Worm (Caenorhabditis elegans) whole organism, L3 larva: ENCODE results near the gene str-64.

Source experiments
- R02D3.7 ChIP-seq: fragments of 150-350 bp; optimal IDR thresholded peaks from 2 replicates; lab custom pipeline; 2014; ENCODE audit warnings: missing biosample characterization, missing genetic modification characterization
- aly-2 ChIP-seq: fragments of 150-350 bp; optimal IDR thresholded peaks from 2 replicates; lab custom pipeline; 2014; ENCODE audit warnings: missing biosample characterization, missing genetic modification characterization
- ceh-28 ChIP-seq: fragments of 150-350 bp; optimal IDR thresholded peaks from 2 replicates; lab custom pipeline; 2014; ENCODE audit warnings: missing biosample characterization, missing genetic modification reagents, missing genetic modification characterization
- ceh-82 ChIP-seq: fragments of 150-350 bp; optimal IDR thresholded peaks from 2 replicates; lab custom pipeline; 2014; ENCODE audit warnings: missing biosample characterization, missing genetic modification characterization
- ceh-9 ChIP-seq: sonication (generic microtip); optimal IDR thresholded peaks from 2 replicates; lab custom pipeline; 2018; ENCODE audit warnings: missing biosample characterization, missing genetic modification characterization
- daf-12 ChIP-seq: fragments of 150-350 bp; optimal IDR thresholded peaks from 2 replicates; lab custom pipeline; 2014; ENCODE audit warnings: missing biosample characterization, missing genetic modification reagents, missing genetic modification characterization
- egl-27 ChIP-seq: sonication (generic microtip); optimal IDR thresholded peaks from 4 replicates; lab custom pipeline; 2017; ENCODE audit warnings: missing biosample characterization, missing genetic modification reagents, missing genetic modification characterization
- egl-5 ChIP-seq: fragments of 150-350 bp; optimal IDR thresholded peaks from 2 replicates; lab custom pipeline; 2017; ENCODE audit warnings: missing biosample characterization, missing genetic modification reagents, missing genetic modification characterization, inconsistent platforms
- eor-1 ChIP-seq, 2 experiments: fragments of 150-350 bp; optimal IDR thresholded peaks; 2 replicates each; lab custom pipeline; 2014 to 2018; ENCODE audit warnings: missing biosample characterization in 2 of 2, missing genetic modification characterization in 2 of 2
- fkh-10 ChIP-seq: sonication (generic microtip); optimal IDR thresholded peaks from 2 replicates; lab custom pipeline; 2017; ENCODE audit warnings: missing biosample characterization, missing genetic modification reagents, missing genetic modification characterization
- fkh-2 ChIP-seq: fragments of 150-350 bp; optimal IDR thresholded peaks from 2 replicates; lab custom pipeline; 2014; ENCODE audit warnings: missing biosample characterization, missing genetic modification reagents, missing genetic modification characterization
- fos-1 ChIP-seq: fragments of 150-350 bp; optimal IDR thresholded peaks from 2 replicates; lab custom pipeline; 2014; ENCODE audit warnings: missing biosample characterization, missing genetic modification characterization
- hmg-11 ChIP-seq: sonication (generic microtip); optimal IDR thresholded peaks from 2 replicates; lab custom pipeline; 2016; ENCODE audit warnings: missing genetic modification characterization, missing compliant biosample characterization
- jun-1 ChIP-seq: fragments of 150-350 bp; optimal IDR thresholded peaks from 2 replicates; lab custom pipeline; 2014; ENCODE audit warnings: missing biosample characterization, missing genetic modification reagents, missing genetic modification characterization
- lin-15B ChIP-seq: fragments of 150-350 bp; optimal IDR thresholded peaks from 2 replicates; lab custom pipeline; 2014; ENCODE audit warnings: missing biosample characterization, missing genetic modification characterization
- mml-1 ChIP-seq: fragments of 150-350 bp; sonication (generic microtip); optimal IDR thresholded peaks from 3 replicates; lab custom pipeline; 2014; ENCODE audit warnings: missing biosample characterization, missing genetic modification characterization
- nfya-1 ChIP-seq: sonication (generic microtip); optimal IDR thresholded peaks from 2 replicates; lab custom pipeline; 2017; ENCODE audit warnings: missing genetic modification characterization, mild to moderate bottlenecking, missing compliant biosample characterization, antibody characterized with exemption, moderate library complexity; ENCODE audit not compliant: insufficient read depth
- nhr-11 ChIP-seq: fragments of 150-350 bp; optimal IDR thresholded peaks from 2 replicates; lab custom pipeline; 2014; ENCODE audit warnings: missing biosample characterization, missing genetic modification characterization
- nhr-23 ChIP-seq: fragments of 150-350 bp; optimal IDR thresholded peaks from 2 replicates; lab custom pipeline; 2014; ENCODE audit warnings: missing biosample characterization, missing genetic modification reagents, missing genetic modification characterization
- nhr-237 ChIP-seq: fragments of 150-350 bp; optimal IDR thresholded peaks from 2 replicates; lab custom pipeline; 2014; ENCODE audit warnings: missing biosample characterization, missing genetic modification characterization
- nhr-28 ChIP-seq: fragments of 150-350 bp; optimal IDR thresholded peaks from 2 replicates; lab custom pipeline; 2014; ENCODE audit warnings: missing biosample characterization, missing genetic modification characterization
- nhr-43 ChIP-seq: sonication (generic microtip); optimal IDR thresholded peaks from 2 replicates; lab custom pipeline; 2016; ENCODE audit warnings: mild to moderate bottlenecking, missing genetic modification characterization, missing compliant biosample characterization; ENCODE audit not compliant: poor library complexity, severe bottlenecking
- nhr-67 ChIP-seq: fragments of 150-350 bp; optimal IDR thresholded peaks from 2 replicates; lab custom pipeline; 2014; ENCODE audit warnings: missing biosample characterization, missing genetic modification characterization
- nhr-77 ChIP-seq: fragments of 150-350 bp; optimal IDR thresholded peaks from 2 replicates; lab custom pipeline; 2014; ENCODE audit warnings: missing biosample characterization, missing genetic modification characterization
- pqm-1 ChIP-seq: fragments of 150-350 bp; optimal IDR thresholded peaks from 2 replicates; lab custom pipeline; 2017; ENCODE audit warnings: missing biosample characterization, missing genetic modification characterization, inconsistent platforms
- sea-2 ChIP-seq: fragments of 150-350 bp; sonication (generic microtip); optimal IDR thresholded peaks from 4 replicates; lab custom pipeline; 2014; ENCODE audit warnings: missing biosample characterization, missing genetic modification reagents, missing genetic modification characterization
- skn-1 ChIP-seq: fragments of 150-350 bp; optimal IDR thresholded peaks from 2 replicates; lab custom pipeline; 2014; ENCODE audit warnings: missing biosample characterization, missing genetic modification characterization
- unc-39 ChIP-seq: sonication (generic microtip); optimal IDR thresholded peaks from 4 replicates; lab custom pipeline; 2017; ENCODE audit warnings: missing biosample characterization, missing genetic modification characterization
- zag-1 ChIP-seq: fragments of 150-350 bp; optimal IDR thresholded peaks from 2 replicates; lab custom pipeline; 2014; ENCODE audit warnings: missing biosample characterization, missing genetic modification characterization
- ztf-4 ChIP-seq: fragments of 150-350 bp; optimal IDR thresholded peaks from 2 replicates; lab custom pipeline; 2014; ENCODE audit warnings: missing biosample characterization, missing genetic modification characterization

Gene str-64

DNA sequence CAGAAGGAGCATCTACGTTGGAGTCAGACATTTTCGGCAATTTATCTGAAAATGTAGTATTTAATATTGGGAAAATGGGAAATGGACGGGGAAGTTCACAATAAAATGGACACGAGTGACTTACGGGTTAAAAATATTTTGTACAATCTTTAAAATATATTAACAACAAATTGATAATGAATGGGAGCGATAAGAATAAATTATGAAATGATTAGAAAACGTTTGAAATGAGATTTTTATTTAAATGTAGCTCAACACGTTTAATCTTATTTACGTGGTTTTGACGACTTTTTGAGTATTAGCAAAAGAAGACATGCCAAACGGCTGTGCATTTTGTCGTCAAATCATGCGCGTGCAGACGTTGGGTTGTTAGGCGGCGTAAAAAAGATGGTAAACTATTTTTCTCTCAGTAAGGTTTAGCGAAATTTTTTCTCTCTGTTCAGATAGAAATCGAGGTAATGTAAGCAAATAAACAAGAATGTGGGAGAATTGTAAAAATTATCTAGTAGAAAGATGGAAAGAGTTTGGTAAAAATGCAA is 4.9 kb upstream of the str-64 start, which contains the start of gene fbxa-64:
TSS of gene fbxa-64 (minus strand) at position 51 of the 539 bp plus-strand sequence.
- TF ChIP-seq mml-1 (tag; lab: Kevin White, UChicago) (no peak), ceh-9 (tag; lab: Kevin White, UChicago) (no peak), hmg-11 (tag; lab: Kevin White, UChicago) (peak; percentile 29)
- TF ChIP-seq, all 47 proteins: peak for 1

DNA sequence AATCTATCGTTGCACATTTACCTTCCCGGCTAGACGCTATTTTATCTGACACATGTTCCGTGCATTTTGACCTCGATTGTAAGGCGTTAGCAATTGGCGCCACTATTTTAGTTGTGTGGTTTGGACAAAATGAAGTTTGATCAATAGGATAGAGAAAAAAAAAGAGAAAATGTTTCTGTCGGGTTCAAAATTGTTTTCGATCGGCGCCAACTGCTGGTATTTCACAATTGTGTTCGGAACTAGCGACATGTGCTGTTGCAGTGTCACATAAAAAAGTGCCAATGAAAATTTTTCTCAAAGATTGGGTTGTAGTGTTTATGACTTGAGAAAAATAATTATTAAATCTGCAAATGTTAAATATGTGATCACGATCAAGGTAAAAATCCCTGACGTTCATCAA is 3.9 kb upstream of the str-64 start:
- TF ChIP-seq egl-5 (tag; lab: Kevin White, UChicago) = peak; percentile 26
- no peak for TF ChIP-seq lin-15B (tag; lab: Kevin White, UChicago)
- no peak for TF ChIP-seq nhr-237 (tag; lab: Kevin White, UChicago)

DNA sequence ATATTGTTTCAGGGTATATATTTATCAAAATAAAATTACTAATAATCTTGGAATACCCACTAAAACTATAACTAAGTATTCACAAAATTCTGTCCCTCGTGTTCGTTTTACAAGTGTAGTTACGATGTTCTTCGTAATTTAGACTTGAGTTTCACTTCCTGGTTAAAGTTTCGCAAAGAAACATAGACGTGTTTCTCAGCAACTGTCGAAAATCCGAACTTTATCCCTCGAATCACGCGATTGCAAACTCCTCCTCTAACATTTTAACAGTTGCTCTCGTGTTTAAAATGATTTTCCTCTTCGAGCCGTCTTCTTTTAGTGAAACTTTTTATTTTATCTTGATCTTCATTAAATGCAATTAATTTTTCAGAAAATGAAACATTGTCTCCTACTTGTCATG is 3.0 kb upstream of the str-64 start, which contains the start of gene T28A11.2:
TSS of gene T28A11.2 (plus strand) at position 371 of the 400 bp plus-strand sequence.
- TF ChIP-seq daf-12 = no peak
- no peak for TF ChIP-seq fos-1 (tag; lab: Kevin White, UChicago)
- no peak for TF ChIP-seq nhr-77 (tag; lab: Kevin White, UChicago)
- TF ChIP-seq unc-39 = no peak
- TF ChIP-seq pqm-1 (tag; lab: Kevin White, UChicago) = no peak
- TF ChIP-seq aly-2 (tag; lab: Kevin White, UChicago) = no peak
- TF ChIP-seq R02D3.7 = no peak
- TF ChIP-seq eor-1 (tag; optimal IDR thresholded peaks at IDR 0.05; lab: Kevin White, UChicago) = no peak
- no peak for TF ChIP-seq zag-1 (tag; lab: Kevin White, UChicago)
- TF ChIP-seq skn-1 (tag; lab: Kevin White, UChicago) = no peak
- no peak for TF ChIP-seq egl-5 (tag; lab: Kevin White, UChicago)
- no peak for TF ChIP-seq fkh-10 (GFP tag; lab: Kevin White, UChicago)
- no peak for TF ChIP-seq egl-27
- TF ChIP-seq nhr-11 (tag; lab: Kevin White, UChicago) = no peak
- TF ChIP-seq fkh-2 (tag; lab: Kevin White, UChicago) = no peak
- TF ChIP-seq nhr-28 (tag; lab: Kevin White, UChicago) = no peak
- no peak for TF ChIP-seq jun-1 (tag; lab: Kevin White, UChicago)
- TF ChIP-seq nhr-67 (tag; lab: Kevin White, UChicago) = no peak
- TF ChIP-seq mml-1 (tag; lab: Kevin White, UChicago) = no peak
- TF ChIP-seq ceh-82 (tag; lab: Kevin White, UChicago) = no peak

DNA sequence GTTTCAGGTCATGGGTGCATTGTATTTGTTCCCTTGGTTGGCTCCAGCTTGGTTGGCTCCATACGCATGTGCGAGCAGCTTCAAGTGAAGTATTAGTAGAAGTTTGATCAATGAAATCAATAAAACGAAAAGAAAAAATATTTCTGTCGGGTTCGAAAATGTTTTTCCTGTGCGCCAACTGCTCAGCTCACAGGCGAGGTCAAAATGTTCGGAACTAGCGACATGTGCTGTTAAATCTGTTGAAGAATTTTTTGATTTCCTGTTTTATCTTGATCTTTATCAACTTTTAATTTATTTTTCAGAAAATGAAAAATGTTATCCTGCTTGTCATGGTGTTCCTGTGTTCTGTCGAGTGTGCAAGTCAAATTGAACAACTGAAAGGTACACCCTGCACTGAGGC is 1.5 kb upstream of the str-64 start, which contains the start of gene T28A11.25:
TSS of gene T28A11.25 (plus strand) at position 301 of the 400 bp plus-strand sequence.
- TF ChIP-seq lin-15B (tag; lab: Kevin White, UChicago) (no peak), eor-1 (tag; optimal IDR thresholded peaks at IDR 0.05; lab: Kevin White, UChicago) (no peak)

DNA sequence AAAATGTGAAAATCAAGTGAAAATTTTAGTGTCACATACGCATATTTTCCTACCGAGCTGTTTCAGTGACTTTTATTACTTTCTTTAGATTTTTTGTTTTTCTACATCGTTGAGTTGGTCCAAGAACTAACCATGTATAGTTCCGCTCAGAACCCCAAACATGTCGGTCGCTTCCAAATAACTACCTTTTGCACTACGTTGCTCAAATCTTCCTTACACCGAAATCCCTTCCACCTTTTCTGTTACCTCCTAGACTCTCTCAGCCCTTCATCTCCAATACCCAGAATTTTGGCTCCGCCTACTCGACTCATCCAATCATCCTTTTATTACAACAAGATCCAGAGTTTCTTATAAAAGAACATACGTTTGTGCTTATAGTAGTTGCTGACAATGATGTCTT is 1.6 kb downstream of the str-64 start, which contains the start of gene F35F10.5:
TSS of gene F35F10.5 (plus strand) at position 301 of the 400 bp plus-strand sequence.
- TF ChIP-seq nhr-28 (tag; lab: Kevin White, UChicago) = no peak
- TF ChIP-seq egl-5 (tag; lab: Kevin White, UChicago) = no peak
- TF ChIP-seq, all 47 proteins: peak for 0

DNA sequence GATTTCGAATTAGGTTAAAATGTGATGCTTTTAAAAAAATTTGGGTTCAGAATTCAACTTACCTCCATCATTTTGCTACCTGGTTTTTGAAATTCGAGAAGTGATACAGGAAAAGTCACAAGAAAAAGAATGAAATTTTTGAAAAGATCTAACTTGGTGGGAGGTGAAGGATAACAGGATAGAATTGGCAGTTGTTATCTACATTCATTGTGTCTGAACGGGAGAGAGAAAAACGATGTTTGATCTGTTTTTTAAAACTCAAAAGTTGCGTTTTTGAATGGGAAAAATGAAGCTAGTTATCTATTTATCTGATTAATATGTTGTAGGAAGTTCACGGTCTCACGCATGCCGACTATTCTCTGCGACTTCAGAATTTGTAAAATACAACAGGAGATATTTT is 4.3 kb downstream of the str-64 start, which contains the start of gene F35F10.7:
TSS of gene F35F10.7 (minus strand) at position 101 of the 400 bp plus-strand sequence.
- TF ChIP-seq nhr-43 (tag; lab: Kevin White, UChicago) (no peak), ztf-4 (tag; lab: Kevin White, UChicago) (no peak), mml-1 (tag; lab: Kevin White, UChicago) (no peak), egl-5 (tag; lab: Kevin White, UChicago) (no peak), fkh-10 (GFP tag; lab: Kevin White, UChicago) (no peak), R02D3.7 (no peak), egl-27 (no peak), nfya-1 (no peak), nhr-67 (tag; lab: Kevin White, UChicago) (no peak), ceh-28 (tag; lab: Kevin White, UChicago) (no peak), ceh-9 (tag; lab: Kevin White, UChicago) (no peak), nhr-23 (no peak), fkh-2 (tag; lab: Kevin White, UChicago) (no peak), sea-2 (no peak), ceh-82 (tag; lab: Kevin White, UChicago) (no peak), hmg-11 (tag; lab: Kevin White, UChicago) (no peak)
